Fruit fly (Drosophila melanogaster): ENCODE measurements around the gene Pfdn6.

The Pfdn6 gene

dm6 chr3L:19924771-19925304, 1.4 kb downstream of the Pfdn6 start, which contains the start of gene Grasp65 (continued):
- TF ChIP-seq grau (tag; optimal IDR thresholded peaks at IDR 0.05): peak; percentile 89
- TF ChIP-seq CG17361 (GFP tag; IDR thresholded peaks at IDR 0.05): peak; percentile 42; the same call in 1 of the 3 replicates
- no peak for TF ChIP-seq zen2 (GFP tag; IDR thresholded peaks at IDR 0.05; ENCODE audit: partially characterized antibody)
- no peak for TF ChIP-seq Sox102F (GFP tag; optimal IDR thresholded peaks at IDR 0.05)
- TF ChIP-seq D (optimal IDR thresholded peaks at IDR 0.05): no peak
- no peak for TF ChIP-seq D (GFP tag; optimal IDR thresholded peaks at IDR 0.05)
- peak; percentile 18; the same call in 1 of the 2 replicates for TF ChIP-seq CG32532 (GFP tag; IDR thresholded peaks at IDR 0.05)
- TF ChIP-seq CG17612 (GFP tag; IDR thresholded peaks at IDR 0.05): no peak
- TF ChIP-seq Hr51 (GFP tag; optimal IDR thresholded peaks at IDR 0.05): peak in 1 of 2 experiments; percentile 8
- no peak for TF ChIP-seq CG14014 (GFP tag; IDR thresholded peaks at IDR 0.05)
- TF ChIP-seq NfI (GFP tag; optimal IDR thresholded peaks at IDR 0.05): no peak
- TF ChIP-seq bowl (GFP tag; IDR thresholded peaks at IDR 0.05): no peak
- TF ChIP-seq wor (GFP tag; IDR thresholded peaks at IDR 0.05): no peak
- TF ChIP-seq jing (GFP tag; optimal IDR thresholded peaks at IDR 0.05): no peak
- TF ChIP-seq slbo (GFP tag; IDR thresholded peaks at IDR 0.05): peak; percentile 26; the same call in 1 of the 2 replicates
- TF ChIP-seq Xrp1 (GFP tag; IDR thresholded peaks at IDR 0.05): peak; percentile 17; the same call in 1 of the 2 replicates
- no peak for TF ChIP-seq Oli (tag; optimal IDR thresholded peaks at IDR 0.05)
- TF ChIP-seq CG13296 (GFP tag; optimal IDR thresholded peaks at IDR 0.05): peak; percentile 31
- no peak for TF ChIP-seq CG16863 (GFP tag; optimal IDR thresholded peaks at IDR 0.05)
- TF ChIP-seq Nf-YB (GFP tag; optimal IDR thresholded peaks at IDR 0.05): peak; percentile 55
- TF ChIP-seq Fer1 (GFP tag; optimal IDR thresholded peaks at IDR 0.05): peak; percentile 18
- TF ChIP-seq her (GFP tag; optimal IDR thresholded peaks at IDR 0.05): peak; percentile 15
- TF ChIP-seq wek (GFP tag; optimal IDR thresholded peaks at IDR 0.05): peak; percentile 96
- TF ChIP-seq sd (tag; optimal IDR thresholded peaks at IDR 0.05): peak; percentile 56
- peak; percentile 51; the same call in 1 of the 2 replicates for TF ChIP-seq CG13287 (GFP tag; IDR thresholded peaks at IDR 0.05; ENCODE audit: partially characterized antibody)
- peak; percentile 3 for TF ChIP-seq Dp (GFP tag; optimal IDR thresholded peaks at IDR 0.05)
- TF ChIP-seq HmgZ (tag; optimal IDR thresholded peaks at IDR 0.05): peak; percentile 53
- no peak for TF ChIP-seq CG6254 (GFP tag; optimal IDR thresholded peaks at IDR 0.05)
- TF ChIP-seq B-H2 (GFP tag; optimal IDR thresholded peaks at IDR 0.05): peak; percentile 14
- peak; percentile 32 for TF ChIP-seq PHDP (tag; optimal IDR thresholded peaks at IDR 0.05)
- no peak for TF ChIP-seq CG10431 (GFP tag; optimal IDR thresholded peaks at IDR 0.05)
- 0 out of 2 replicates have a peak, but pooled peaks have one; percentile 29 for TF ChIP-seq CG32772 (GFP tag; IDR thresholded peaks at IDR 0.05)
- TF ChIP-seq CG34376 (GFP tag; optimal IDR thresholded peaks at IDR 0.05): peak; percentile 24
- TF ChIP-seq lmd (GFP tag; IDR thresholded peaks at IDR 0.05): no peak
- peak; percentile 63 to 92 for TF ChIP-seq insv (GFP tag; optimal IDR thresholded peaks at IDR 0.05)
- no peak for TF ChIP-seq CG6854 (GFP tag; optimal IDR thresholded peaks at IDR 0.05)
- TF ChIP-seq Dad (GFP tag; optimal IDR thresholded peaks at IDR 0.05): no peak
- TF ChIP-seq pzg (GFP tag; optimal IDR thresholded peaks at IDR 0.05): peak; percentile 66
- peak; percentile 23 for TF ChIP-seq Ets65A (GFP tag)
- TF ChIP-seq Pdp1 (GFP tag; optimal IDR thresholded peaks at IDR 0.05): peak in 1 of 2 experiments; percentile 14
- no peak for TF ChIP-seq sna (GFP tag; IDR thresholded peaks at IDR 0.05; ENCODE audit: partially characterized antibody)
- peak; percentile 7; the same call in 1 of the 2 replicates for TF ChIP-seq Rfx (GFP tag; IDR thresholded peaks at IDR 0.05)
- TF ChIP-seq CkIIα-i1 (GFP tag; IDR thresholded peaks at IDR 0.05): no peak
- TF ChIP-seq MESR4 (GFP tag; optimal IDR thresholded peaks at IDR 0.05): peak; percentile 97
- peak; percentile 18 for TF ChIP-seq trem (tag; optimal IDR thresholded peaks at IDR 0.05)
- no peak for TF ChIP-seq sc (optimal IDR thresholded peaks at IDR 0.05)
- TF ChIP-seq sc (GFP tag; optimal IDR thresholded peaks at IDR 0.05): no peak
- TF ChIP-seq CG13424 (tag; optimal IDR thresholded peaks at IDR 0.05): peak; percentile 17
- TF ChIP-seq zf30C (GFP tag; optimal IDR thresholded peaks at IDR 0.05): no peak

Data from whole organism, embryonic.